Worm (Caenorhabditis elegans) whole organism, young adult: ENCODE measurements around the gene aipl-1.

Source experiments
- B0019.2 ChIP-seq: fragments of 200-800 bp; sonication (Bioruptor generic); conservative IDR thresholded peaks from 2 replicates; pipeline ENCODE4 v1.3.6; 2022; ENCODE audit warnings: missing genetic modification reagents, missing genetic modification characterization, missing compliant biosample characterization
- B0261.1 ChIP-seq: sonication (generic microtip); optimal IDR thresholded peaks from 2 replicates; lab custom pipeline; 2016; ENCODE audit warnings: mild to moderate bottlenecking, missing genetic modification characterization, moderate library complexity, missing compliant biosample characterization
- C06A6.2 ChIP-seq: fragments of 200-800 bp; sonication (Bioruptor generic); conservative IDR thresholded peaks from 2 replicates; pipeline ENCODE4 v1.3.6; 2022; ENCODE audit warnings: missing genetic modification characterization, missing compliant biosample characterization
- C17E4.6 ChIP-seq: fragments of 200-800 bp; sonication (Bioruptor generic); IDR thresholded peaks from 2 replicates; pipeline ENCODE4 v1.3.6; 2022; ENCODE audit warnings: missing genetic modification reagents, missing genetic modification characterization, missing compliant biosample characterization
- D2030.7 ChIP-seq: fragments of 200-800 bp; sonication (Bioruptor generic); IDR thresholded peaks from 2 replicates; pipeline ENCODE4 v1.3.6; 2022; ENCODE audit warnings: missing genetic modification reagents, missing genetic modification characterization, missing compliant biosample characterization
- F23B12.7 ChIP-seq: sonication (generic microtip); optimal IDR thresholded peaks from 2 replicates; lab custom pipeline; 2017; ENCODE audit warnings: missing genetic modification characterization, mild to moderate bottlenecking, missing compliant biosample characterization, antibody characterized with exemption, moderate library complexity; ENCODE audit not compliant: insufficient read depth
- K11D2.4 ChIP-seq: fragments of 200-800 bp; sonication (Bioruptor generic); IDR thresholded peaks from 2 replicates; pipeline ENCODE4 v1.3.6; 2022; ENCODE audit warnings: missing genetic modification reagents, missing genetic modification characterization, missing compliant biosample characterization
- Y53F4B.3 ChIP-seq: fragments of 200-800 bp; sonication (Bioruptor generic); IDR thresholded peaks from 2 replicates; pipeline ENCODE4 v1.3.6; 2022; ENCODE audit warnings: missing genetic modification reagents, missing genetic modification characterization, missing compliant biosample characterization
- Y79H2A.3 ChIP-seq: fragments of 200-800 bp; sonication (Bioruptor generic); conservative IDR thresholded peaks from 2 replicates; pipeline ENCODE4 v1.3.6; 2022; ENCODE audit warnings: missing genetic modification reagents, missing genetic modification characterization, missing compliant biosample characterization
- Y95B8A.8 ChIP-seq: fragments of 200-800 bp; sonication (Bioruptor generic); IDR thresholded peaks from 2 replicates; pipeline ENCODE4 v1.3.6; 2022; ENCODE audit warnings: missing genetic modification reagents, missing genetic modification characterization, missing compliant biosample characterization
- attf-5 ChIP-seq: fragments of 200-800 bp; sonication (Bioruptor generic); optimal IDR thresholded peaks from 2 replicates; lab custom pipeline; 2018; ENCODE audit warnings: mild to moderate bottlenecking, missing genetic modification characterization, missing compliant biosample characterization
- ccch-3 ChIP-seq: fragments of 200-800 bp; sonication (Bioruptor generic); optimal IDR thresholded peaks from 2 replicates; lab custom pipeline; 2018; ENCODE audit warnings: mild to moderate bottlenecking, missing genetic modification characterization, missing compliant biosample characterization
- cebp-2 ChIP-seq: fragments of 200-800 bp; sonication (Bioruptor generic); IDR thresholded peaks from 2 replicates; pipeline ENCODE4 v1.3.6; 2022; ENCODE audit warnings: missing genetic modification characterization, missing compliant biosample characterization
- ceh-100 ChIP-seq: fragments of 200-800 bp; sonication (Bioruptor generic); IDR thresholded peaks from 2 replicates; pipeline ENCODE4 v1.3.6; 2022; ENCODE audit warnings: missing genetic modification reagents, missing genetic modification characterization, missing compliant biosample characterization
- die-1 ChIP-seq: sonication (generic microtip); optimal IDR thresholded peaks from 2 replicates; lab custom pipeline; 2016; ENCODE audit warnings: missing genotype, mild to moderate bottlenecking, missing genetic modification characterization, missing compliant biosample characterization
- dox-1 ChIP-seq: fragments of 200-800 bp; sonication (Bioruptor generic); IDR thresholded peaks from 2 replicates; pipeline ENCODE4 v1.3.6; 2022; ENCODE audit warnings: missing genetic modification reagents, missing genetic modification characterization, missing compliant biosample characterization
- dpff-1 ChIP-seq: sonication (generic microtip); optimal IDR thresholded peaks from 2 replicates; lab custom pipeline; 2017; ENCODE audit warnings: mild to moderate bottlenecking, missing genetic modification characterization, missing compliant biosample characterization
- gei-17 ChIP-seq: fragments of 200-800 bp; sonication (Bioruptor generic); optimal IDR thresholded peaks from 2 replicates; lab custom pipeline; 2018; ENCODE audit warnings: mild to moderate bottlenecking, missing genetic modification characterization, missing compliant biosample characterization
- him-1 ChIP-seq: sonication (generic microtip); optimal IDR thresholded peaks from 2 replicates; lab custom pipeline; 2016; ENCODE audit warnings: missing genotype, missing genetic modification reagents, missing genetic modification characterization, missing compliant biosample characterization
- hmg-1.2 ChIP-seq: fragments of 200-800 bp; sonication (Bioruptor generic); IDR thresholded peaks from 2 replicates; pipeline ENCODE4 v1.3.6; 2022; ENCODE audit warnings: missing genetic modification reagents, missing genetic modification characterization, missing compliant biosample characterization
- hrde-1 ChIP-seq: sonication (generic microtip); optimal IDR thresholded peaks from 2 replicates; lab custom pipeline; 2016; ENCODE audit warnings: missing genetic modification characterization, mild to moderate bottlenecking, missing compliant biosample characterization, moderate library complexity, missing genotype, missing genetic modification reagents, borderline replicate concordance
- lag-1 ChIP-seq: fragments of 200-800 bp; sonication (Bioruptor generic); IDR thresholded peaks from 2 replicates; pipeline ENCODE4 v1.3.6; 2022; ENCODE audit warnings: missing genetic modification reagents, missing genetic modification characterization, missing compliant biosample characterization
- lin-26 ChIP-seq: fragments of 200-800 bp; sonication (Bioruptor generic); IDR thresholded peaks from 2 replicates; pipeline ENCODE4 v1.3.6; 2022; ENCODE audit warnings: missing genetic modification reagents, missing genetic modification characterization, missing compliant biosample characterization
- lin-40 ChIP-seq: sonication (generic microtip); optimal IDR thresholded peaks from 2 replicates; lab custom pipeline; 2016; ENCODE audit warnings: missing genetic modification characterization, mild to moderate bottlenecking, missing compliant biosample characterization, missing genotype, missing genetic modification reagents
- lir-1 ChIP-seq: fragments of 200-800 bp; sonication (Bioruptor generic); conservative IDR thresholded peaks from 2 replicates; pipeline ENCODE4 v1.3.6; 2022; ENCODE audit warnings: missing genetic modification reagents, missing genetic modification characterization, missing compliant biosample characterization
- lsy-27 ChIP-seq: sonication (generic microtip); optimal IDR thresholded peaks from 2 replicates; lab custom pipeline; 2017; ENCODE audit warnings: missing genetic modification characterization, mild to moderate bottlenecking, missing compliant biosample characterization, antibody characterized with exemption, missing genotype, borderline replicate concordance; ENCODE audit not compliant: insufficient read depth
- madf-6 ChIP-seq: fragments of 200-800 bp; sonication (Bioruptor generic); IDR thresholded peaks from 2 replicates; pipeline ENCODE4 v1.3.6; 2022; ENCODE audit warnings: missing genetic modification reagents, missing genetic modification characterization, missing compliant biosample characterization
- mcd-1 ChIP-seq: fragments of 200-800 bp; sonication (Bioruptor generic); IDR thresholded peaks from 2 replicates; pipeline ENCODE4 v1.3.6; 2022; ENCODE audit warnings: missing genetic modification reagents, missing genetic modification characterization, missing compliant biosample characterization
- mes-4 ChIP-seq: sonication (generic microtip); optimal IDR thresholded peaks from 2 replicates; lab custom pipeline; 2016; ENCODE audit warnings: missing genotype, missing genetic modification characterization, missing compliant biosample characterization
- nfya-1 ChIP-seq: sonication (generic microtip); optimal IDR thresholded peaks from 2 replicates; lab custom pipeline; 2017; ENCODE audit warnings: antibody characterized with exemption, missing compliant biosample characterization, missing genetic modification characterization, borderline replicate concordance; ENCODE audit not compliant: insufficient read depth
- nhr-120 ChIP-seq: fragments of 200-800 bp; sonication (Bioruptor generic); IDR thresholded peaks from 2 replicates; pipeline ENCODE4 v1.3.6; 2022; ENCODE audit warnings: missing genetic modification characterization, missing compliant biosample characterization
- nhr-90 ChIP-seq: sonication (generic microtip); optimal IDR thresholded peaks from 2 replicates; lab custom pipeline; 2016; ENCODE audit warnings: missing genotype, mild to moderate bottlenecking, missing genetic modification characterization, missing compliant biosample characterization
- pbrm-1 ChIP-seq: fragments of 200-800 bp; sonication (Bioruptor generic); IDR thresholded peaks from 2 replicates; pipeline ENCODE4 v1.3.6; 2022; ENCODE audit warnings: missing genetic modification reagents, missing genetic modification characterization, missing compliant biosample characterization
- pha-4 ChIP-seq: fragments of 150-350 bp; sonication (generic microtip); optimal IDR thresholded peaks from 2 replicates; lab custom pipeline; 2014; ENCODE audit warnings: missing biosample characterization, missing genetic modification reagents, missing genetic modification characterization
- rec-8 ChIP-seq, 2 experiments: sonication (generic microtip); optimal IDR thresholded peaks; 2 replicates each; lab custom pipeline; 2016; ENCODE audit warnings: mild to moderate bottlenecking in 2 of 2, missing genetic modification characterization in 2 of 2, missing genetic modification reagents in 2 of 2, missing genotype in 2 of 2, missing biosample characterization in 1 of 2, missing compliant biosample characterization in 1 of 2, moderate library complexity in 1 of 2
- rpc-1 ChIP-seq, 2 experiments: fragments of 150-350 bp in 1 of 2; sonication (generic microtip) in 1 of 2; optimal IDR thresholded peaks; 2 replicates each; lab custom pipeline; 2014 to 2018; ENCODE audit warnings: missing biosample characterization in 1 of 2, missing genetic modification characterization in 1 of 2, missing genetic modification reagents in 1 of 2, missing genotype in 1 of 2
- snpc-1.1 ChIP-seq: sonication (generic microtip); optimal IDR thresholded peaks from 2 replicates; lab custom pipeline; 2017; ENCODE audit warnings: missing genetic modification characterization, mild to moderate bottlenecking, missing compliant biosample characterization, antibody characterized with exemption, moderate library complexity, missing genotype, missing genetic modification reagents; ENCODE audit not compliant: insufficient read depth
- snpc-1.3 ChIP-seq: sonication (generic microtip); optimal IDR thresholded peaks from 2 replicates; lab custom pipeline; 2017; ENCODE audit warnings: missing genetic modification characterization, mild to moderate bottlenecking, missing compliant biosample characterization, antibody characterized with exemption, moderate library complexity, missing genotype, missing genetic modification reagents; ENCODE audit not compliant: insufficient read depth
- snpc-3.4 ChIP-seq: sonication (generic microtip); optimal IDR thresholded peaks from 2 replicates; lab custom pipeline; 2017; ENCODE audit warnings: missing genetic modification characterization, mild to moderate bottlenecking, missing compliant biosample characterization, antibody characterized with exemption, moderate library complexity, missing genotype, missing genetic modification reagents
- tbp1 ChIP-seq: fragments of 200-800 bp; sonication (Bioruptor generic); optimal IDR thresholded peaks from 2 replicates; lab custom pipeline; 2018; ENCODE audit warnings: mild to moderate bottlenecking, missing genetic modification characterization, missing compliant biosample characterization
- tbx-9 ChIP-seq: sonication (generic microtip); optimal IDR thresholded peaks from 2 replicates; lab custom pipeline; 2016; ENCODE audit warnings: borderline replicate concordance, missing genetic modification characterization, inconsistent platforms, missing compliant biosample characterization
- unc-62 ChIP-seq: fragments of 150-350 bp; optimal IDR thresholded peaks from 2 replicates; lab custom pipeline; 2014; ENCODE audit warnings: missing biosample characterization, missing genetic modification reagents, missing genetic modification characterization
- xnd-1 ChIP-seq: sonication (generic microtip); optimal IDR thresholded peaks from 2 replicates; lab custom pipeline; 2016; ENCODE audit warnings: missing genotype, missing genetic modification reagents, missing genetic modification characterization, missing compliant biosample characterization
- ztf-28 ChIP-seq: fragments of 200-800 bp; sonication (Bioruptor generic); IDR thresholded peaks from 2 replicates; pipeline ENCODE4 v1.3.6; 2022; ENCODE audit warnings: missing genetic modification reagents, missing genetic modification characterization, missing compliant biosample characterization

aipl-1 gene

DNA sequence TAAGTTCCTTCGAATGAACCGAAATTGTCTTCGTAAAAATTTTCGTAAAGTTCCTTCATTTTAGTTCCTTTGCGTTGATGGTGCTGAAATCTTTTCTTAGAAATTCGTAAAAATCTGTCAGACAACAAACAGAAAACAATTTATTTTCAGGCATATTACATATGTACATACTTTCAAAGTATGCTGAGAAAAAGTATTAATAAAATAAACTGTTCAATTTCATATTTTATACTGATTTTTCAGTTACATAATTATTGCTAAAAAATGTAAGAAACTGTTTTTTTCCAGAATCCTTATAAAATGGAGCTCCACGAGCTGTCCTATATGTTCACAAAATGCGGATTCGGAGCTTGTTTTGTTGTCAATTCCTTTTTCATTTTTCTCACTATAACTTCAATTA lies 22.1 kb upstream of the aipl-1 start, which contains the start of gene str-45:
TSS of gene str-45 (plus strand) at position 301 of the 400 bp plus-strand sequence.
- TF ChIP-seq lin-26 (no peak), Y53F4B.3 (no peak), unc-62 (GFP tag; lab: Kevin White, UChicago) (no peak), nhr-120 (GFP tag; lab: Robert Waterston, UW) (no peak)

DNA sequence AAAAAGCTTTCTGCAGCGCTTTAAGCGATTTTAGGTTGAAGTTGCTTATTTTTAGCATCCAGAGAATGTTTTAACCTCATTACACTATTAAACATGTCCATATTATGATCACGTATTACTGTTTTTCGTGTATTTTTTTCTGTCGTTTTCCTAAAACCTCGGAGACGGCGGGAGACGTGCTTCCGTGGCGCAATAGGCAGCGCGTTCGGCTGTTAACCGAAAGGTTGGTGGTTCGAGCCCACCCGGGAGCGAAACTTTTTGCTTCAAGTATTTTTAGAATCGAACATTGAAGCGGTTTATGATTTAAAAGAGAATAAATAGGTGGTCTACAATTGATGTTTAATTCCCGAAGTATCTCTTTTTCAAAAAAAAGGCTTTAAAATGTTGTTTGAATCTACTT lies 19.9 kb upstream of the aipl-1 start:
- TF ChIP-seq pbrm-1 (GFP tag; lab: Robert Waterston, UW) (peak; percentile 68; the same call in 1 of the 2 replicates), lsy-27 (tag; lab: Kevin White, UChicago) (peak; percentile 2), F23B12.7 (peak; percentile 77), ceh-100 (GFP tag; lab: Robert Waterston, UW) (peak; percentile 25; the same call in 1 of the 2 replicates), Y95B8A.8 (GFP tag; lab: Robert Waterston, UW) (no peak), attf-5 (peak; percentile 38), lag-1 (GFP tag; lab: Robert Waterston, UW) (no peak), tbx-9 (tag; lab: Kevin White, UChicago) (no peak), nfya-1 (tag; lab: Kevin White, UChicago) (no peak), snpc-1.1 (tag; lab: Kevin White, UChicago) (peak; percentile 17), xnd-1 (no peak), mcd-1 (no peak), C06A6.2 (GFP tag; lab: Robert Waterston, UW) (no peak), Y79H2A.3 (GFP tag; lab: Robert Waterston, UW) (no peak), hmg-1.2 (GFP tag; lab: Robert Waterston, UW) (peak; percentile 62; the same call in 1 of the 2 replicates), snpc-1.3 (tag; lab: Kevin White, UChicago) (no peak), die-1 (tag; lab: Kevin White, UChicago) (peak; percentile 41), cebp-2 (GFP tag; lab: Robert Waterston, UW) (no peak), lin-40 (tag; lab: Kevin White, UChicago) (no peak), pha-4 (tag; lab: Kevin White, UChicago) (no peak), gei-17 (no peak), ztf-28 (GFP tag; lab: Robert Waterston, UW) (0 out of 2 replicates have a peak, but pooled peaks have one; percentile 53), mes-4 (tag; lab: Kevin White, UChicago) (no peak), tbp1 (GFP tag; lab: Kevin White, UChicago) (peak; percentile 87), D2030.7 (GFP tag; lab: Robert Waterston, UW) (peak; percentile 75), him-1 (tag; lab: Kevin White, UChicago) (peak; percentile 78), B0261.1 (peak; percentile 78), dpff-1 (tag; lab: Kevin White, UChicago) (no peak), nhr-90 (tag; lab: Kevin White, UChicago) (peak; percentile 17), ccch-3 (GFP tag; lab: Kevin White, UChicago) (no peak), rpc-1 (optimal IDR thresholded peaks at IDR 0.05; lab: Kevin White, UChicago) (peak; percentile 55), rpc-1 (tag; optimal IDR thresholded peaks at IDR 0.05; lab: Kevin White, UChicago) (peak; percentile 79)

DNA sequence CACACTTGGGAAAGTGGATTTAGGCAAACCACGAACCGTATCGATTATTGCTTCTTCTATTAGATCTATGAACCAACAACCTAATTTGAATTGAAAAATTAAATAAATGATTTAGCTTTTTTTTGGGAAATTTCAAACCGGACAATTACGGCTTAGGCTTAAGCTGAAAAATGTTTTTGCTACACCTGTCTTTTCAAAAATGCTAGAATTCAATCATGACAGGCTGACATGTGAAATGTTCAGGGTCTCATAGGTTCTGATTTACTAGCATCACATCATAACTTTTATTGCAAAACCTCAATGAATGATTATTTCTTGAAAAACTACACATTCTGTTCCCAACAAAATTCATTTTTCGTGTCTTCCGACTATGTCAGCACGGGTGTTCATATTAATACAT lies 16.7 kb upstream of the aipl-1 start, which contains the start of gene srh-55:
TSS of gene srh-55 (plus strand) at position 301 of the 400 bp plus-strand sequence.
- TF ChIP-seq nhr-120 (GFP tag; lab: Robert Waterston, UW) (no peak), dox-1 (GFP tag; lab: Robert Waterston, UW) (no peak), snpc-3.4 (no peak), pha-4 (tag; lab: Kevin White, UChicago) (no peak), him-1 (tag; lab: Kevin White, UChicago) (no peak), rec-8 (tag; optimal IDR thresholded peaks at IDR 0.05; lab: Kevin White, UChicago) (no peak), mcd-1 (no peak), lir-1 (GFP tag; lab: Robert Waterston, UW) (no peak), K11D2.4 (GFP tag; lab: Robert Waterston, UW) (no peak), madf-6 (GFP tag; lab: Robert Waterston, UW) (no peak), nhr-90 (tag; lab: Kevin White, UChicago) (no peak), snpc-1.3 (tag; lab: Kevin White, UChicago) (no peak), nfya-1 (tag; lab: Kevin White, UChicago) (no peak), C17E4.6 (GFP tag; lab: Robert Waterston, UW) (no peak), B0019.2 (GFP tag; lab: Robert Waterston, UW) (no peak), hrde-1 (no peak)
